Fruit fly (Drosophila melanogaster) whole organism, wandering third instar larva: Measurements from ENCODE around the gene Jon65Ai.

ENCODE experiments used
- Abd-B ChIP-seq: fragments of >200 bp; optimal IDR thresholded peaks from 2 replicates; lab custom pipeline; 2017; ENCODE audit warnings: missing biosample characterization, missing genetic modification characterization
- Dfd ChIP-seq: fragments of >200 bp; optimal IDR thresholded peaks from 2 replicates; lab custom pipeline; 2017; ENCODE audit warnings: missing biosample characterization, missing genetic modification characterization
- HLH106 ChIP-seq: fragments of 200-800 bp; optimal IDR thresholded peaks from 3 replicates; lab custom pipeline; 2019; ENCODE audit warnings: missing biosample characterization, mild to moderate bottlenecking, missing genetic modification characterization, moderate library complexity
- Mio ChIP-seq: sonication (Bioruptor generic); optimal IDR thresholded peaks from 2 replicates; lab custom pipeline; 2016; ENCODE audit warnings: missing biosample characterization, missing genetic modification characterization
- Myc ChIP-seq: fragments of >200 bp; optimal IDR thresholded peaks from 2 replicates; lab custom pipeline; 2017
- OdsH ChIP-seq: fragments of 200-800 bp; sonication (Bioruptor generic); optimal IDR thresholded peaks from 2 replicates; lab custom pipeline; 2016; ENCODE audit warnings: missing biosample characterization, mild to moderate bottlenecking, missing genetic modification characterization
- brk ChIP-seq: fragments of 200-800 bp; sonication (Bioruptor generic); optimal IDR thresholded peaks from 2 replicates; lab custom pipeline; 2016; ENCODE audit warnings: missing biosample characterization, mild to moderate bottlenecking, missing genetic modification characterization
- foxo ChIP-seq, 2 experiments: fragments of 200-800 bp; sonication (Bioruptor generic); optimal IDR thresholded peaks; 2 replicates in 1 of 2; 3 replicates in 1 of 2; lab custom pipeline; 2016 to 2017; ENCODE audit warnings: missing biosample characterization in 2 of 2, missing genetic modification characterization in 2 of 2
- h ChIP-seq: fragments of 200-800 bp; sonication (Bioruptor generic); optimal IDR thresholded peaks from 3 replicates; lab custom pipeline; 2016; ENCODE audit warnings: missing biosample characterization, mild to moderate bottlenecking, missing genetic modification characterization
- lola ChIP-seq: fragments of >200 bp; optimal IDR thresholded peaks from 2 replicates; lab custom pipeline; 2017; ENCODE audit warnings: missing biosample characterization, missing genetic modification characterization
- sage ChIP-seq: fragments of 200-800 bp; sonication (Bioruptor generic); optimal IDR thresholded peaks from 2 replicates; lab custom pipeline; 2016; ENCODE audit warnings: missing biosample characterization, mild to moderate bottlenecking, missing genetic modification characterization
- usp ChIP-seq: fragments of >200 bp; optimal IDR thresholded peaks from 2 replicates; lab custom pipeline; 2017; ENCODE audit warnings: missing biosample characterization, missing genetic modification characterization

DNA sequence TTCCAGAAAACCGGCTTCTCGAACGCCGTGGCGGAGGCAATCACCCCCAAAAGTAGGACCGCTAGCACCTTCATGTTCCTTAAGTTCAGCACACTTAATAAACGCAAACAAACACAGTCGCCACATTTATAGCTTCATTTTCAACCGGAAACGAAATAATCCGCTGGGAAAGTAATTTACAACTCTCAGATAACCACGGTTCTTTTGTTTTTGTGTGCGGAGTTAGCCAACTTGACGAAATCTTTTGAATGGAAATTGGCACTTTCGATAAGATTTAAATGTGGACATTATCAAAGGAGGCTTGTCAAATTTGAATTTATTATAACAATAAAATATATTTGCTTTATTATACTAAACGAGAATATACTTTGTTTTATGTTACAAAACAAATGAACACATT, at the start of gene Jon65Ai:
- TF ChIP-seq Dfd (GFP tag; lab: Kevin White, UChicago) (no peak), sage (GFP tag; lab: Kevin White, UChicago) (no peak), OdsH (GFP tag; lab: Kevin White, UChicago) (no peak), HLH106 (tag; lab: Kevin White, UChicago) (no peak), foxo (GFP tag; optimal IDR thresholded peaks at IDR 0.05; lab: Kevin White, UChicago) (no peak), brk (GFP tag; lab: Kevin White, UChicago) (no peak), usp (GFP tag; lab: Kevin White, UChicago) (no peak), Mio (GFP tag; lab: Kevin White, UChicago) (no peak), Abd-B (GFP tag; lab: Kevin White, UChicago) (no peak), Myc (no peak), h (GFP tag; lab: Kevin White, UChicago) (no peak), lola (GFP tag; lab: Kevin White, UChicago) (no peak)
